Fruit fly (Drosophila melanogaster) whole organism, embryonic: ENCODE results near the gene Glut4EF.
A peak's percentile ranks its signal among the peaks of the same experiment; 100 is the strongest.

Source experiments
- Aef1 ChIP-seq: fragments of 200-800 bp; sonication (Bioruptor generic); IDR thresholded peaks from 3 replicates; pipeline ENCODE4 v1.3.6; 2022; ENCODE audit warnings: missing biosample characterization, missing genetic modification characterization
- CG10366 ChIP-seq: fragments of 200-800 bp; sonication (Bioruptor generic); IDR thresholded peaks from 2 replicates; pipeline ENCODE4 v1.3.6; 2022; ENCODE audit warnings: missing biosample characterization, missing genetic modification characterization
- CG10959 ChIP-seq: fragments of 200-800 bp; sonication (Bioruptor generic); IDR thresholded peaks from 2 replicates; pipeline ENCODE4 v1.3.6; 2022; ENCODE audit warnings: missing biosample characterization, missing genetic modification characterization
- CG11695 ChIP-seq: fragments of 200-800 bp; sonication (Bioruptor generic); IDR thresholded peaks from 3 replicates; pipeline ENCODE4 v1.3.6; 2022; ENCODE audit warnings: missing biosample characterization, missing genetic modification characterization
- CG13424 ChIP-seq: fragments of 200-800 bp; sonication (Bioruptor generic); optimal IDR thresholded peaks from 2 replicates; lab custom pipeline; 2019; ENCODE audit warnings: missing biosample characterization, mild to moderate bottlenecking, missing genetic modification characterization, moderate library complexity
- CG14014 ChIP-seq: fragments of 200-800 bp; sonication (Bioruptor generic); IDR thresholded peaks from 2 replicates; pipeline ENCODE4 v1.3.6; 2022; ENCODE audit warnings: missing biosample characterization, missing genetic modification characterization
- CG14710 ChIP-seq: fragments of 200-800 bp; sonication (Bioruptor generic); optimal IDR thresholded peaks from 3 replicates; lab custom pipeline; 2019; ENCODE audit warnings: missing biosample characterization, mild to moderate bottlenecking, missing genetic modification characterization, moderate library complexity
- CG15011 ChIP-seq: fragments of 200-800 bp; sonication (Bioruptor generic); optimal IDR thresholded peaks from 3 replicates; lab custom pipeline; 2018; ENCODE audit warnings: missing biosample characterization, mild to moderate bottlenecking, missing genetic modification characterization
- CG15269 ChIP-seq: fragments of 200-800 bp; sonication (Bioruptor generic); optimal IDR thresholded peaks from 2 replicates; lab custom pipeline; 2018; ENCODE audit warnings: missing biosample characterization, mild to moderate bottlenecking, missing genetic modification characterization, moderate library complexity
- CG2120 ChIP-seq: fragments of 200-800 bp; sonication (Bioruptor generic); optimal IDR thresholded peaks from 3 replicates; lab custom pipeline; 2016; ENCODE audit warnings: missing biosample characterization, missing genetic modification characterization
- CG30403 ChIP-seq: fragments of 200-800 bp; sonication (Bioruptor generic); optimal IDR thresholded peaks from 3 replicates; lab custom pipeline; 2016; ENCODE audit warnings: missing biosample characterization, missing genetic modification characterization
- CG32767 ChIP-seq: fragments of 200-800 bp; sonication (Bioruptor generic); IDR thresholded peaks from 2 replicates; pipeline ENCODE4 v1.3.6; 2022; ENCODE audit warnings: missing biosample characterization, missing genetic modification characterization
- CG3407 ChIP-seq: fragments of 200-800 bp; sonication (Bioruptor generic); optimal IDR thresholded peaks from 2 replicates; lab custom pipeline; 2018; ENCODE audit warnings: missing biosample characterization, mild to moderate bottlenecking, missing genetic modification characterization
- CG3838 ChIP-seq: fragments of 200-800 bp; sonication (Bioruptor generic); optimal IDR thresholded peaks from 3 replicates; lab custom pipeline; 2016; ENCODE audit warnings: missing biosample characterization, missing genetic modification characterization
- CG6254 ChIP-seq: fragments of 200-800 bp; sonication (Bioruptor generic); optimal IDR thresholded peaks from 3 replicates; lab custom pipeline; 2017; ENCODE audit warnings: mild to moderate bottlenecking, missing biosample characterization, missing genetic modification reagents, missing genetic modification characterization
- CG6765 ChIP-seq: fragments of 200-800 bp; sonication (Bioruptor generic); optimal IDR thresholded peaks from 3 replicates; lab custom pipeline; 2017; ENCODE audit warnings: missing biosample characterization, mild to moderate bottlenecking, missing genetic modification characterization
- CG7357 ChIP-seq: fragments of 200-800 bp; sonication (Bioruptor generic); IDR thresholded peaks from 3 replicates; pipeline ENCODE4 v1.3.6; 2022; ENCODE audit warnings: missing biosample characterization, missing genetic modification characterization
- CG7786 ChIP-seq: fragments of 200-800 bp; sonication (Bioruptor generic); optimal IDR thresholded peaks from 2 replicates; lab custom pipeline; 2016; ENCODE audit warnings: missing biosample characterization, missing genetic modification characterization
- CG8478 ChIP-seq: fragments of >200 bp; optimal IDR thresholded peaks from 2 replicates; lab custom pipeline; 2018
- CG9727 ChIP-seq: fragments of 200-800 bp; sonication (Bioruptor generic); optimal IDR thresholded peaks from 3 replicates; lab custom pipeline; 2017; ENCODE audit warnings: missing biosample characterization, mild to moderate bottlenecking, missing genetic modification characterization
- Chrac-16 ChIP-seq: fragments of 200-800 bp; sonication (Bioruptor generic); optimal IDR thresholded peaks from 3 replicates; lab custom pipeline; 2016; ENCODE audit warnings: missing biosample characterization, missing genetic modification characterization
- Dek ChIP-seq: fragments of 200-800 bp; sonication (Bioruptor generic); optimal IDR thresholded peaks from 3 replicates; lab custom pipeline; 2019; ENCODE audit warnings: missing biosample characterization, mild to moderate bottlenecking, missing genetic modification characterization, moderate library complexity
- E2f1 ChIP-seq: fragments of 200-800 bp; sonication (Bioruptor generic); IDR thresholded peaks from 2 replicates; pipeline ENCODE4 v1.3.6; 2022; ENCODE audit warnings: missing biosample characterization, missing genetic modification characterization
- H2.0 ChIP-seq: fragments of 200-800 bp; sonication (Bioruptor generic); IDR thresholded peaks from 2 replicates; pipeline ENCODE4 v1.3.6; 2022; ENCODE audit warnings: missing biosample characterization, missing genetic modification characterization
- HHEX ChIP-seq: fragments of 200-800 bp; sonication (Bioruptor generic); optimal IDR thresholded peaks from 3 replicates; lab custom pipeline; 2017; ENCODE audit warnings: missing biosample characterization, mild to moderate bottlenecking, missing genetic modification characterization, missing genetic modification reagents
- Jarid2 ChIP-seq: fragments of 200-800 bp; sonication (Bioruptor generic); optimal IDR thresholded peaks from 3 replicates; lab custom pipeline; 2017; ENCODE audit warnings: mild to moderate bottlenecking, missing biosample characterization, missing genetic modification reagents, missing genetic modification characterization
- Oli ChIP-seq: fragments of 200-800 bp; sonication (Bioruptor generic); optimal IDR thresholded peaks from 2 replicates; lab custom pipeline; 2018; ENCODE audit warnings: missing biosample characterization, mild to moderate bottlenecking, missing genetic modification characterization, moderate library complexity
- Sry-δ ChIP-seq: fragments of 200-800 bp; sonication (Bioruptor generic); optimal IDR thresholded peaks from 2 replicates; lab custom pipeline; 2016; ENCODE audit warnings: missing biosample characterization, missing genetic modification characterization
- TFAM ChIP-seq: fragments of 200-800 bp; sonication (Bioruptor generic); optimal IDR thresholded peaks from 2 replicates; lab custom pipeline; 2017; ENCODE audit warnings: missing biosample characterization, missing genetic modification characterization, inconsistent platforms
- Xbp1 ChIP-seq: fragments of 200-800 bp; sonication (Bioruptor generic); optimal IDR thresholded peaks from 3 replicates; lab custom pipeline; 2016; ENCODE audit warnings: missing biosample characterization, mild to moderate bottlenecking, missing genetic modification characterization
- da ChIP-seq: fragments of 200-800 bp; sonication (Bioruptor generic); optimal IDR thresholded peaks from 2 replicates; lab custom pipeline; 2016; ENCODE audit warnings: missing biosample characterization, missing genetic modification characterization
- dimm ChIP-seq: fragments of 200-800 bp; sonication (Bioruptor generic); IDR thresholded peaks from 2 replicates; pipeline ENCODE4 v1.3.6; 2022; ENCODE audit warnings: missing biosample characterization, missing genetic modification characterization
- dmrt99B ChIP-seq: fragments of 200-800 bp; sonication (Bioruptor generic); optimal IDR thresholded peaks from 2 replicates; lab custom pipeline; 2018; ENCODE audit warnings: missing biosample characterization, mild to moderate bottlenecking, missing genetic modification characterization, moderate library complexity
- dysf ChIP-seq: fragments of 200-800 bp; sonication (Bioruptor generic); IDR thresholded peaks from 3 replicates; pipeline ENCODE4 v1.3.6; 2022; ENCODE audit warnings: missing biosample characterization, missing genetic modification characterization
- fd96Cb ChIP-seq: fragments of 200-800 bp; sonication (Bioruptor generic); optimal IDR thresholded peaks from 2 replicates; lab custom pipeline; 2018; ENCODE audit warnings: missing biosample characterization, mild to moderate bottlenecking, missing genetic modification characterization, moderate library complexity
- gcm ChIP-seq: fragments of 200-800 bp; sonication (Bioruptor generic); optimal IDR thresholded peaks from 2 replicates; lab custom pipeline; 2019; ENCODE audit warnings: missing biosample characterization, mild to moderate bottlenecking, missing genetic modification characterization, moderate library complexity
- gfzf ChIP-seq: fragments of 200-800 bp; sonication (Bioruptor generic); optimal IDR thresholded peaks from 2 replicates; lab custom pipeline; 2016; ENCODE audit warnings: missing biosample characterization, mild to moderate bottlenecking, missing genetic modification characterization, moderate library complexity
- kni ChIP-seq: fragments of 200-800 bp; sonication (Bioruptor generic); optimal IDR thresholded peaks from 3 replicates; lab custom pipeline; 2017; ENCODE audit warnings: mild to moderate bottlenecking, missing biosample characterization, missing genetic modification reagents, missing genetic modification characterization
- lab ChIP-seq: fragments of 200-800 bp; sonication (Bioruptor generic); optimal IDR thresholded peaks from 3 replicates; lab custom pipeline; 2017; ENCODE audit warnings: missing biosample characterization, missing genetic modification characterization, mild to moderate bottlenecking, moderate library complexity, missing genetic modification reagents
- mam ChIP-seq: fragments of 200-800 bp; sonication (Bioruptor generic); optimal IDR thresholded peaks from 3 replicates; lab custom pipeline; 2016; ENCODE audit warnings: missing biosample characterization, missing genetic modification characterization
- pan ChIP-seq, 4 experiments: fragments of >200 bp in 3 of 4; fragments of 200-800 bp in 1 of 4; sonication (Bioruptor generic) in 1 of 4; optimal IDR thresholded peaks in 3 of 4; IDR thresholded peaks in 1 of 4; 2 replicates each; pipeline versions ENCODE4 v1.3.6 to Lab custom; 2017 to 2022; ENCODE audit warnings: missing biosample characterization in 2 of 4, missing genetic modification characterization in 2 of 4, mixed read lengths in 1 of 4
- pnt ChIP-seq: fragments of 200-800 bp; sonication (Bioruptor generic); optimal IDR thresholded peaks from 3 replicates; lab custom pipeline; 2016; ENCODE audit warnings: missing biosample characterization, missing genetic modification characterization
- ranshi ChIP-seq: fragments of 200-800 bp; sonication (Bioruptor generic); IDR thresholded peaks from 2 replicates; pipeline ENCODE4 v1.3.6; 2022; ENCODE audit warnings: missing biosample characterization, missing genetic modification characterization
- row ChIP-seq: fragments of 200-800 bp; sonication (Bioruptor generic); IDR thresholded peaks from 3 replicates; pipeline ENCODE4 v1.3.6; 2022; ENCODE audit warnings: missing biosample characterization, missing genetic modification characterization
- ssp ChIP-seq: fragments of 200-800 bp; sonication (Bioruptor generic); IDR thresholded peaks from 2 replicates; pipeline ENCODE4 v1.3.6; 2022; ENCODE audit warnings: missing biosample characterization, missing genetic modification characterization
- tin ChIP-seq: fragments of 200-800 bp; sonication (Bioruptor generic); optimal IDR thresholded peaks from 3 replicates; lab custom pipeline; 2016; ENCODE audit warnings: missing biosample characterization, missing genetic modification characterization
- trem ChIP-seq: fragments of 200-800 bp; optimal IDR thresholded peaks from 3 replicates; lab custom pipeline; 2019; ENCODE audit warnings: missing biosample characterization, mild to moderate bottlenecking, missing genetic modification characterization, moderate library complexity
- vfl ChIP-seq: fragments of 200-800 bp; sonication (Bioruptor generic); optimal IDR thresholded peaks from 2 replicates; lab custom pipeline; 2016; ENCODE audit warnings: missing biosample characterization, missing genetic modification characterization
- vvl ChIP-seq: fragments of 200-800 bp; sonication (Bioruptor generic); IDR thresholded peaks from 2 replicates; pipeline ENCODE4 v1.3.6; 2022; ENCODE audit warnings: missing biosample characterization, missing genetic modification characterization
- zfh1 ChIP-seq: fragments of 200-800 bp; sonication (Bioruptor generic); IDR thresholded peaks from 3 replicates; pipeline ENCODE4 v1.3.6; 2022; ENCODE audit warnings: missing biosample characterization, missing genetic modification characterization

The Glut4EF gene

dm6 chr3R:9934863-9935262, 60.4 kb downstream of the Glut4EF start (continued):
- TF ChIP-seq pnt (GFP tag; lab: Kevin White, UChicago) (no peak), zfh1 (GFP tag; lab: Robert Waterston, UW) (peak; percentile 30; the same call in 1 of the 3 replicates), ssp (GFP tag; lab: Robert Waterston, UW) (0 out of 2 replicates have a peak, but pooled peaks have one; percentile 22), Xbp1 (GFP tag; lab: Kevin White, UChicago) (peak; percentile 10), ranshi (GFP tag; lab: Robert Waterston, UW) (0 out of 2 replicates have a peak, but pooled peaks have one; percentile 18), Dek (tag; lab: Kevin White, UChicago) (no peak), CG14014 (GFP tag; lab: Robert Waterston, UW) (peak; percentile 31; the same call in 1 of the 2 replicates), CG2120 (no peak), kni (GFP tag; lab: Kevin White, UChicago) (no peak), gcm (GFP tag; lab: Kevin White, UChicago) (no peak), CG7357 (GFP tag; lab: Robert Waterston, UW) (peak; percentile 8; the same call in 1 of the 3 replicates), CG9727 (peak; percentile 3), CG3838 (GFP tag; lab: Kevin White, UChicago) (no peak), dysf (peak; percentile 40; the same call in 2 of the 3 replicates), Jarid2 (no peak), TFAM (GFP tag; lab: Kevin White, UChicago) (no peak), CG11695 (no peak), dimm (GFP tag; lab: Robert Waterston, UW) (0 out of 2 replicates have a peak, but pooled peaks have one; percentile 7), CG3407 (GFP tag; lab: Kevin White, UChicago) (no peak), CG32767 (GFP tag; lab: Robert Waterston, UW) (no peak), mam (GFP tag; lab: Kevin White, UChicago) (peak; percentile 1), trem (no peak), Aef1 (GFP tag; lab: Robert Waterston, UW) (peak; percentile 11; the same call in 1 of the 3 replicates), da (no peak), lab (no peak), gfzf (GFP tag; lab: Kevin White, UChicago) (no peak), CG30403 (GFP tag; lab: Kevin White, UChicago) (peak; percentile 13), CG10959 (peak; percentile 28; the same call in 1 of the 2 replicates), vvl (peak; percentile 39; the same call in 1 of the 2 replicates), CG6254 (GFP tag; lab: Kevin White, UChicago) (no peak), CG10366 (GFP tag; lab: Robert Waterston, UW) (peak; percentile 28; the same call in 1 of the 2 replicates), dmrt99B (tag; lab: Kevin White, UChicago) (peak; percentile 24), tin (GFP tag; lab: Kevin White, UChicago) (peak; percentile 0), Sry-δ (no peak), HHEX (GFP tag; lab: Kevin White, UChicago) (peak; percentile 14), CG7786 (no peak), Chrac-16 (peak; percentile 4), CG6765 (GFP tag; lab: Kevin White, UChicago) (no peak), CG13424 (tag; lab: Kevin White, UChicago) (peak; percentile 1), H2.0 (GFP tag; lab: Robert Waterston, UW) (0 out of 2 replicates have a peak, but pooled peaks have one; percentile 27), CG8478 (lab: Kevin White, UChicago) (no peak), vfl (no peak), CG15011 (GFP tag; lab: Kevin White, UChicago) (no peak), row (peak; percentile 48), fd96Cb (tag; lab: Kevin White, UChicago) (peak; percentile 28), CG14710 (tag; lab: Kevin White, UChicago) (no peak), CG15269 (tag; lab: Kevin White, UChicago) (peak; percentile 29), pan (optimal IDR thresholded peaks at IDR 0.05; lab: Kevin White, UChicago) (no peak), pan (GFP tag; optimal IDR thresholded peaks at IDR 0.05 in 1 of 2, IDR thresholded peaks at IDR 0.05 in 1 of 2) (peak in 1 of 2 experiments; percentile 41), E2f1 (GFP tag; lab: Robert Waterston, UW) (peak; percentile 41), Oli (tag; lab: Kevin White, UChicago) (peak; percentile 33)
